Worm (Caenorhabditis elegans) whole organism, L1 larva: ENCODE measurements around the gene F46B3.16.

ENCODE experiments used
- aly-2 ChIP-seq: fragments of 150-350 bp; optimal IDR thresholded peaks from 2 replicates; lab custom pipeline; 2014; ENCODE audit warnings: missing biosample characterization, missing genetic modification characterization
- ama-1 ChIP-seq: fragments of 150-350 bp; optimal IDR thresholded peaks from 2 replicates; lab custom pipeline; 2014
- blmp-1 ChIP-seq: fragments of 150-350 bp; optimal IDR thresholded peaks from 2 replicates; lab custom pipeline; 2014; ENCODE audit warnings: missing biosample characterization, missing genetic modification characterization
- fos-1 ChIP-seq: fragments of 150-350 bp; optimal IDR thresholded peaks from 2 replicates; lab custom pipeline; 2014; ENCODE audit warnings: missing biosample characterization, missing genetic modification characterization
- lin-35 ChIP-seq, 2 experiments: fragments of 150-350 bp; optimal IDR thresholded peaks; 2 replicates each; lab custom pipeline; 2014; ENCODE audit warnings: missing biosample characterization in 2 of 2, missing genetic modification characterization in 2 of 2, missing genetic modification reagents in 2 of 2
- unc-62 ChIP-seq: fragments of 150-350 bp; optimal IDR thresholded peaks from 2 replicates; lab custom pipeline; 2014; ENCODE audit warnings: missing biosample characterization, missing genetic modification reagents, missing genetic modification characterization

ce11 chrV:20681824-20682223, 47.4 kb downstream of the F46B3.16 start:
- TF ChIP-seq lin-35 (GFP tag; optimal IDR thresholded peaks at IDR 0.05; lab: Kevin White, UChicago): no peak
- no peak for TF ChIP-seq aly-2
- TF ChIP-seq unc-62 (GFP tag; lab: Kevin White, UChicago): no peak
- no peak for TF ChIP-seq fos-1 (tag; lab: Kevin White, UChicago)
- no peak for TF ChIP-seq ama-1
- no peak for TF ChIP-seq blmp-1 (tag; lab: Kevin White, UChicago)
